Fruit fly (Drosophila melanogaster) whole organism, embryonic: Measurements from ENCODE around the gene Nph.

Experiments
- CG10654 ChIP-seq: fragments of 200-800 bp; sonication (Bioruptor generic); optimal IDR thresholded peaks from 2 replicates; lab custom pipeline; 2016; ENCODE audit warnings: missing biosample characterization, missing genetic modification characterization
- CG10979 ChIP-seq: fragments of 200-800 bp; sonication (Bioruptor generic); optimal IDR thresholded peaks from 2 replicates; lab custom pipeline; 2018; ENCODE audit warnings: missing biosample characterization, mild to moderate bottlenecking, missing genetic modification characterization, moderate library complexity
- CG12155 ChIP-seq: fragments of 200-800 bp; sonication (Bioruptor generic); optimal IDR thresholded peaks from 3 replicates; lab custom pipeline; 2016; ENCODE audit warnings: missing biosample characterization, missing genetic modification characterization
- CG12391 ChIP-seq: fragments of 200-800 bp; sonication (Bioruptor generic); optimal IDR thresholded peaks from 3 replicates; lab custom pipeline; 2018; ENCODE audit warnings: missing biosample characterization, mild to moderate bottlenecking, missing genetic modification characterization, moderate library complexity
- CG15696 ChIP-seq: fragments of 200-800 bp; sonication (Bioruptor generic); optimal IDR thresholded peaks from 2 replicates; lab custom pipeline; 2019; ENCODE audit warnings: missing biosample characterization, mild to moderate bottlenecking, missing genetic modification characterization, moderate library complexity
- CG16813 ChIP-seq: fragments of 200-800 bp; sonication (Bioruptor generic); IDR thresholded peaks from 3 replicates; pipeline ENCODE4 v1.3.6; 2022; ENCODE audit warnings: missing biosample characterization, missing genetic modification characterization; ENCODE audit not compliant: partially characterized antibody
- CG18764 ChIP-seq: fragments of 200-800 bp; sonication (Bioruptor generic); optimal IDR thresholded peaks from 3 replicates; lab custom pipeline; 2016; ENCODE audit warnings: missing biosample characterization, missing genetic modification characterization
- CG2712 ChIP-seq: fragments of 200-800 bp; optimal IDR thresholded peaks from 3 replicates; lab custom pipeline; 2019; ENCODE audit warnings: missing biosample characterization, mild to moderate bottlenecking, missing genetic modification characterization, moderate library complexity
- CG31365 ChIP-seq: fragments of 200-800 bp; sonication (Bioruptor generic); optimal IDR thresholded peaks from 2 replicates; lab custom pipeline; 2018; ENCODE audit warnings: missing biosample characterization, mild to moderate bottlenecking, missing genetic modification characterization
- CG32767 ChIP-seq: fragments of 200-800 bp; sonication (Bioruptor generic); IDR thresholded peaks from 2 replicates; pipeline ENCODE4 v1.3.6; 2022; ENCODE audit warnings: missing biosample characterization, missing genetic modification characterization
- CG32772 ChIP-seq: fragments of 200-800 bp; sonication (Bioruptor generic); IDR thresholded peaks from 2 replicates; pipeline ENCODE4 v1.3.6; 2022; ENCODE audit warnings: missing biosample characterization, missing genetic modification characterization
- CG3281 ChIP-seq: fragments of 200-800 bp; sonication (Bioruptor generic); optimal IDR thresholded peaks from 3 replicates; lab custom pipeline; 2017; ENCODE audit warnings: missing biosample characterization, mild to moderate bottlenecking, missing genetic modification characterization
- CG33557 ChIP-seq: fragments of 200-800 bp; sonication (Bioruptor generic); optimal IDR thresholded peaks from 2 replicates; lab custom pipeline; 2019; ENCODE audit warnings: missing biosample characterization, mild to moderate bottlenecking, missing genetic modification characterization, moderate library complexity
- CG5180 ChIP-seq: fragments of 200-800 bp; sonication (Bioruptor generic); optimal IDR thresholded peaks from 3 replicates; lab custom pipeline; 2017; ENCODE audit warnings: missing biosample characterization, missing genetic modification characterization, mild to moderate bottlenecking, moderate library complexity, missing genetic modification reagents
- CG5953 ChIP-seq: fragments of 200-800 bp; sonication (Bioruptor generic); IDR thresholded peaks from 2 replicates; pipeline ENCODE4 v1.3.6; 2022; ENCODE audit warnings: missing biosample characterization, missing genetic modification characterization
- CG7786 ChIP-seq: fragments of 200-800 bp; sonication (Bioruptor generic); optimal IDR thresholded peaks from 2 replicates; lab custom pipeline; 2016; ENCODE audit warnings: missing biosample characterization, missing genetic modification characterization
- CG8281 ChIP-seq: fragments of 200-800 bp; sonication (Bioruptor generic); optimal IDR thresholded peaks from 2 replicates; lab custom pipeline; 2018; ENCODE audit warnings: missing biosample characterization, mild to moderate bottlenecking, missing genetic modification characterization, moderate library complexity
- CG9215 ChIP-seq: fragments of 200-800 bp; sonication (Bioruptor generic); IDR thresholded peaks from 2 replicates; pipeline ENCODE4 v1.3.6; 2022; ENCODE audit warnings: missing biosample characterization, missing genetic modification characterization
- CG9817 ChIP-seq: fragments of 200-800 bp; sonication (Bioruptor generic); optimal IDR thresholded peaks from 2 replicates; lab custom pipeline; 2018; ENCODE audit warnings: missing biosample characterization, mild to moderate bottlenecking, missing genetic modification characterization, moderate library complexity
- Camta ChIP-seq: fragments of 200-800 bp; sonication (Bioruptor generic); optimal IDR thresholded peaks from 2 replicates; lab custom pipeline; 2016; ENCODE audit warnings: missing biosample characterization, missing genetic modification characterization
- D ChIP-seq, 2 experiments: fragments of 200-800 bp in 1 of 2; fragments of >200 bp in 1 of 2; sonication (Bioruptor generic) in 1 of 2; optimal IDR thresholded peaks; 2 replicates in 1 of 2; 3 replicates in 1 of 2; lab custom pipeline; 2017; ENCODE audit warnings: mild to moderate bottlenecking in 1 of 2, missing biosample characterization in 1 of 2, missing genetic modification characterization in 1 of 2, missing genetic modification reagents in 1 of 2
- D19A ChIP-seq: fragments of 200-800 bp; optimal IDR thresholded peaks from 3 replicates; lab custom pipeline; 2019; ENCODE audit warnings: missing biosample characterization, mild to moderate bottlenecking, missing genetic modification characterization, moderate library complexity
- Dbx ChIP-seq: fragments of 200-800 bp; sonication (Bioruptor generic); IDR thresholded peaks from 3 replicates; pipeline ENCODE4 v1.3.6; 2022; ENCODE audit warnings: missing biosample characterization, missing genetic modification characterization
- Drgx ChIP-seq: fragments of 200-800 bp; sonication (Bioruptor generic); IDR thresholded peaks from 2 replicates; pipeline ENCODE4 v1.3.6; 2022; ENCODE audit warnings: missing biosample characterization, missing genetic modification characterization
- Eip74EF ChIP-seq, 2 experiments: fragments of 200-800 bp in 1 of 2; fragments of >200 bp in 1 of 2; sonication (Bioruptor generic) in 1 of 2; optimal IDR thresholded peaks; 2 replicates each; lab custom pipeline; 2017 to 2019; ENCODE audit warnings: missing biosample characterization in 2 of 2, missing genetic modification characterization in 2 of 2, mild to moderate bottlenecking in 1 of 2, moderate library complexity in 1 of 2
- MBD-R2 ChIP-seq: fragments of 200-800 bp; sonication (Bioruptor generic); IDR thresholded peaks from 2 replicates; pipeline ENCODE4 v1.3.6; 2022; ENCODE audit warnings: missing biosample characterization, missing genetic modification characterization
- MESR4 ChIP-seq: fragments of 200-800 bp; sonication (Bioruptor generic); optimal IDR thresholded peaks from 2 replicates; lab custom pipeline; 2018; ENCODE audit warnings: missing biosample characterization, mild to moderate bottlenecking, missing genetic modification characterization, moderate library complexity
- NFAT ChIP-seq: fragments of 200-800 bp; sonication (Bioruptor generic); IDR thresholded peaks from 2 replicates; pipeline ENCODE4 v1.3.6; 2022; ENCODE audit warnings: missing biosample characterization, missing genetic modification characterization
- Neu2 ChIP-seq: fragments of 200-800 bp; sonication (Bioruptor generic); optimal IDR thresholded peaks from 3 replicates; lab custom pipeline; 2016; ENCODE audit warnings: missing biosample characterization, missing genetic modification characterization, borderline replicate concordance
- Stat92E ChIP-seq, 3 experiments: fragments of >200 bp in 2 of 3; fragments of 200-800 bp in 1 of 3; sonication (Bioruptor generic) in 1 of 3; optimal IDR thresholded peaks; 2 replicates each; lab custom pipeline; 2017 to 2019; ENCODE audit warnings: missing biosample characterization in 3 of 3, missing genetic modification characterization in 3 of 3, mild to moderate bottlenecking in 1 of 3, moderate library complexity in 1 of 3
- chm ChIP-seq: fragments of 200-800 bp; sonication (Bioruptor generic); IDR thresholded peaks from 2 replicates; pipeline ENCODE4 v1.3.6; 2022; ENCODE audit warnings: missing biosample characterization, missing genetic modification characterization
- dpn ChIP-seq, 2 experiments: fragments of 200-800 bp; sonication (Bioruptor generic); optimal IDR thresholded peaks; 3 replicates each; lab custom pipeline; 2016; ENCODE audit warnings: missing biosample characterization in 2 of 2, missing genetic modification characterization in 2 of 2
- emc ChIP-seq: fragments of 200-800 bp; sonication (Bioruptor generic); optimal IDR thresholded peaks from 2 replicates; lab custom pipeline; 2016; ENCODE audit warnings: missing biosample characterization, missing genetic modification characterization
- gce ChIP-seq: fragments of 200-800 bp; sonication (Bioruptor generic); IDR thresholded peaks from 3 replicates; pipeline ENCODE4 v1.3.6; 2022; ENCODE audit warnings: missing biosample characterization, missing genetic modification characterization
- grn ChIP-seq: fragments of 200-800 bp; sonication (Bioruptor generic); optimal IDR thresholded peaks from 3 replicates; lab custom pipeline; 2017; ENCODE audit warnings: missing biosample characterization, missing genetic modification characterization
- h ChIP-seq: fragments of >200 bp; optimal IDR thresholded peaks from 2 replicates; lab custom pipeline; 2017
- her ChIP-seq: fragments of 200-800 bp; sonication (Bioruptor generic); optimal IDR thresholded peaks from 2 replicates; lab custom pipeline; 2016; ENCODE audit warnings: missing biosample characterization, missing genetic modification characterization
- insv ChIP-seq, 2 experiments: fragments of 200-800 bp; sonication (Bioruptor generic); optimal IDR thresholded peaks; 3 replicates each; lab custom pipeline; 2016 to 2018; ENCODE audit warnings: missing biosample characterization in 2 of 2, missing genetic modification characterization in 2 of 2
- klu ChIP-seq: fragments of 200-800 bp; sonication (Bioruptor generic); IDR thresholded peaks from 2 replicates; pipeline ENCODE4 v1.3.6; 2022; ENCODE audit warnings: missing biosample characterization, missing genetic modification characterization
- lilli ChIP-seq: fragments of 200-800 bp; sonication (Bioruptor generic); optimal IDR thresholded peaks from 3 replicates; lab custom pipeline; 2016; ENCODE audit warnings: missing biosample characterization, missing genetic modification characterization
- maf-S ChIP-seq: fragments of 200-800 bp; sonication (Bioruptor generic); optimal IDR thresholded peaks from 2 replicates; lab custom pipeline; 2016; ENCODE audit warnings: missing biosample characterization, missing genetic modification characterization
- rib ChIP-seq: fragments of 200-800 bp; sonication (Bioruptor generic); IDR thresholded peaks from 2 replicates; pipeline ENCODE4 v1.3.6; 2022; ENCODE audit warnings: missing biosample characterization, missing genetic modification characterization
- row ChIP-seq: fragments of 200-800 bp; sonication (Bioruptor generic); IDR thresholded peaks from 3 replicates; pipeline ENCODE4 v1.3.6; 2022; ENCODE audit warnings: missing biosample characterization, missing genetic modification characterization
- slp2 ChIP-seq: fragments of 200-800 bp; sonication (Bioruptor generic); optimal IDR thresholded peaks from 2 replicates; lab custom pipeline; 2016; ENCODE audit warnings: missing biosample characterization, missing genetic modification characterization
- sr ChIP-seq: fragments of 200-800 bp; sonication (Bioruptor generic); IDR thresholded peaks from 3 replicates; pipeline ENCODE4 v1.3.6; 2022; ENCODE audit warnings: missing biosample characterization, missing genetic modification characterization
- trh ChIP-seq: fragments of 200-800 bp; sonication (Bioruptor generic); optimal IDR thresholded peaks from 2 replicates; lab custom pipeline; 2016; ENCODE audit warnings: missing biosample characterization, missing genetic modification characterization
- vfl ChIP-seq: fragments of 200-800 bp; sonication (Bioruptor generic); optimal IDR thresholded peaks from 2 replicates; lab custom pipeline; 2016; ENCODE audit warnings: missing biosample characterization, missing genetic modification characterization
- vnd ChIP-seq: fragments of 200-800 bp; sonication (Bioruptor generic); IDR thresholded peaks from 3 replicates; pipeline ENCODE4 v1.3.6; 2022; ENCODE audit warnings: missing biosample characterization, missing genetic modification characterization; ENCODE audit not compliant: partially characterized antibody
- zen ChIP-seq: fragments of 200-800 bp; sonication (Bioruptor generic); optimal IDR thresholded peaks from 3 replicates; lab custom pipeline; 2018; ENCODE audit warnings: missing biosample characterization, mild to moderate bottlenecking, missing genetic modification characterization, moderate library complexity
- zfh1 ChIP-seq: fragments of 200-800 bp; sonication (Bioruptor generic); IDR thresholded peaks from 3 replicates; pipeline ENCODE4 v1.3.6; 2022; ENCODE audit warnings: missing biosample characterization, missing genetic modification characterization

The Nph gene

dm6 chr3R:30052455-30053046 lies 47.9 kb upstream of the Nph start, which contains the start of gene Jasper (continued):
- TF ChIP-seq CG9215 (GFP tag; lab: Robert Waterston, UW), result no peak
- no peak for TF ChIP-seq Eip74EF (GFP tag; optimal IDR thresholded peaks at IDR 0.05; lab: Kevin White, UChicago)
- no peak for TF ChIP-seq CG5180 (GFP tag; lab: Kevin White, UChicago)
- no peak for TF ChIP-seq CG8281 (tag; lab: Kevin White, UChicago)
- peak; percentile 31 for TF ChIP-seq vfl (GFP tag; lab: Kevin White, UChicago)
- no peak for TF ChIP-seq CG15696 (tag; lab: Kevin White, UChicago)
- no peak for TF ChIP-seq CG3281
- TF ChIP-seq CG33557, result no peak
- no peak for TF ChIP-seq maf-S (GFP tag; lab: Kevin White, UChicago)
- peak; percentile 63 for TF ChIP-seq CG2712 (tag; lab: Kevin White, UChicago)
- TF ChIP-seq dpn (GFP tag; optimal IDR thresholded peaks at IDR 0.05; lab: Kevin White, UChicago), result peak in 1 of 2 experiments; percentile 40
- peak; percentile 100 for TF ChIP-seq her (GFP tag; lab: Kevin White, UChicago)
- TF ChIP-seq gce (GFP tag; lab: Robert Waterston, UW), result no peak
- TF ChIP-seq grn (GFP tag; lab: Kevin White, UChicago), result no peak
- peak in 1 of 3 experiments; percentile 21 for TF ChIP-seq Stat92E (GFP tag; optimal IDR thresholded peaks at IDR 0.05; lab: Kevin White, UChicago)
- no peak for TF ChIP-seq D (optimal IDR thresholded peaks at IDR 0.05; lab: Kevin White, UChicago)
- no peak for TF ChIP-seq D (GFP tag; optimal IDR thresholded peaks at IDR 0.05; lab: Kevin White, UChicago)
- TF ChIP-seq trh (GFP tag; lab: Kevin White, UChicago), result no peak
- TF ChIP-seq Neu2 (GFP tag; lab: Kevin White, UChicago), result no peak
- no peak for TF ChIP-seq CG9817 (tag; lab: Kevin White, UChicago)
- TF ChIP-seq rib (GFP tag; lab: Robert Waterston, UW), result no peak
- TF ChIP-seq CG18764, result no peak
- no peak for TF ChIP-seq zfh1 (GFP tag; lab: Robert Waterston, UW)
- no peak for TF ChIP-seq Dbx (GFP tag; lab: Robert Waterston, UW)
- TF ChIP-seq CG12155 (GFP tag; lab: Kevin White, UChicago), result peak; percentile 8
- no peak for TF ChIP-seq chm
- TF ChIP-seq CG16813 (GFP tag; lab: Robert Waterston, UW), result 0 out of 3 replicates have a peak, but pooled peaks have one; percentile 42
- TF ChIP-seq lilli (GFP tag; lab: Kevin White, UChicago), result peak; percentile 53
- peak; percentile 18 for TF ChIP-seq CG10654 (GFP tag; lab: Kevin White, UChicago)
- peak; percentile 8 for TF ChIP-seq zen (tag; lab: Kevin White, UChicago)
- no peak for TF ChIP-seq sr (GFP tag; lab: Robert Waterston, UW)
- no peak for TF ChIP-seq CG5953
- no peak for TF ChIP-seq slp2 (GFP tag; lab: Kevin White, UChicago)
- no peak for TF ChIP-seq klu (GFP tag; lab: Robert Waterston, UW)
- no peak for TF ChIP-seq CG10979 (tag; lab: Kevin White, UChicago)
- TF ChIP-seq MBD-R2 (GFP tag; lab: Robert Waterston, UW), result peak; percentile 90
- TF ChIP-seq Camta (GFP tag; lab: Kevin White, UChicago), result no peak
- no peak for TF ChIP-seq CG32767 (GFP tag; lab: Robert Waterston, UW)
- TF ChIP-seq Drgx, result no peak
- TF ChIP-seq MESR4 (GFP tag; lab: Kevin White, UChicago), result peak; percentile 83
- TF ChIP-seq CG12391 (tag; lab: Kevin White, UChicago), result peak; percentile 7
- no peak for TF ChIP-seq vnd (GFP tag; lab: Robert Waterston, UW)
- no peak for TF ChIP-seq insv (GFP tag; optimal IDR thresholded peaks at IDR 0.05; lab: Kevin White, UChicago)
- TF ChIP-seq CG32772 (GFP tag; lab: Robert Waterston, UW), result no peak
- peak; percentile 42; the same call in 1 of the 3 replicates for TF ChIP-seq row (GFP tag; lab: Robert Waterston, UW)
- TF ChIP-seq CG31365, result no peak
- TF ChIP-seq emc, result no peak
- no peak for TF ChIP-seq h (lab: Kevin White, UChicago)
- TF ChIP-seq D19A (tag; lab: Kevin White, UChicago), result no peak
- no peak for TF ChIP-seq CG7786 (GFP tag; lab: Kevin White, UChicago)
- TF ChIP-seq NFAT (GFP tag; lab: Robert Waterston, UW), result no peak
